Worm (Caenorhabditis elegans): ENCODE measurements around the gene mtss-1.

DNA sequence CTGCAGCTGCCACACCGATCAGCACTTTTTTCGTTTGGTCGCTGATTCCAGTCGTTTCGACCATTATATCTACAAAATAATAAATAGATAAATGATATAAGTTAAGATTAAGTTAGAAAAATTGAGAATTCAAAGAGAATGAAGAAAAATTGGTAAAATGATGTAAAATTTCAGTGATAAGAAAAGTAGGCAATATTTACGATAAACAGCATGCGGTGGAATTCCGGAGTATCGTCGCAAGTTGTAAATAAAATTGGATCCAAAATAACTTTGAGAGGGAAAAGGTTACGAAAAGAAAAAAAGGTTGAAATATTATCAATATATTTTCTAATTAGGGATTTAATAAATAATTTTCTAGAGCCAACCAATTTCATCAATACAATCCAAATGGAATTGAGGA is 13.4 kb upstream of the mtss-1 start, which contains the start of gene tomm-70:
- TF ChIP-seq nhr-11 (tag; optimal IDR thresholded peaks at IDR 0.05) (no peak), nhr-237 (tag; optimal IDR thresholded peaks at IDR 0.05) (no peak), zag-1 (tag; optimal IDR thresholded peaks at IDR 0.05) (no peak), fkh-10 (GFP tag; optimal IDR thresholded peaks at IDR 0.05) (no peak), unc-62 (GFP tag; optimal IDR thresholded peaks at IDR 0.05) (no peak), pqm-1 (tag; optimal IDR thresholded peaks at IDR 0.05) (no peak), ztf-4 (tag; optimal IDR thresholded peaks at IDR 0.05) (no peak), nhr-25 (tag; optimal IDR thresholded peaks at IDR 0.05) (no peak), lsy-12 (tag; optimal IDR thresholded peaks at IDR 0.05) (no peak), aly-2 (tag; optimal IDR thresholded peaks at IDR 0.05) (no peak), ztf-11 (tag; optimal IDR thresholded peaks at IDR 0.05) (no peak)
